Fruit fly (Drosophila melanogaster): ENCODE results near the gene Cds.

Gene Cds

dm6 chr3L:8127712-8128210 lies at the start of gene Cds, which contains the start of gene Uba2:
Gene Cds, plus strand, starts transcription at chr3L:8127762.
Gene Uba2, minus strand, starts transcription at chr3L:8127818.
- peak; percentile 82 for TF ChIP-seq CG8319 (GFP tag; optimal IDR thresholded peaks at IDR 0.05)
- peak; percentile 81 for TF ChIP-seq CG11762 (GFP tag; optimal IDR thresholded peaks at IDR 0.05; ENCODE audit: insufficient read depth)
- TF ChIP-seq fd85E (GFP tag; optimal IDR thresholded peaks at IDR 0.05) = peak; percentile 74
- TF ChIP-seq vri (GFP tag; optimal IDR thresholded peaks at IDR 0.05) = peak; percentile 85
- TF ChIP-seq Ets21C (GFP tag; optimal IDR thresholded peaks at IDR 0.05) = peak; percentile 78
- peak; percentile 94 for TF ChIP-seq CG10631 (GFP tag; optimal IDR thresholded peaks at IDR 0.05)
- peak; percentile 85 for TF ChIP-seq net (GFP tag; optimal IDR thresholded peaks at IDR 0.05)
- peak; percentile 93 for TF ChIP-seq OdsH (GFP tag; optimal IDR thresholded peaks at IDR 0.05)
- peak; percentile 96 for TF ChIP-seq svp (GFP tag)
- peak; percentile 85 for TF ChIP-seq CG1621 (tag; optimal IDR thresholded peaks at IDR 0.05)
- TF ChIP-seq spab (GFP tag; optimal IDR thresholded peaks at IDR 0.05) = no peak
- TF ChIP-seq CG3032 (tag; optimal IDR thresholded peaks at IDR 0.05) = peak; percentile 87
- peak; percentile 87 for TF ChIP-seq lz (GFP tag; optimal IDR thresholded peaks at IDR 0.05)
- TF ChIP-seq Eip93F (GFP tag; optimal IDR thresholded peaks at IDR 0.05) = peak; percentile 84
- no peak for TF ChIP-seq fkh (GFP tag; optimal IDR thresholded peaks at IDR 0.05)
- peak; percentile 66 for TF ChIP-seq Blimp-1 (GFP tag; optimal IDR thresholded peaks at IDR 0.05)
- peak; percentile 81 for TF ChIP-seq Sox102F (GFP tag; optimal IDR thresholded peaks at IDR 0.05)
- TF ChIP-seq Eip75B (GFP tag; optimal IDR thresholded peaks at IDR 0.05) = peak; percentile 82
- peak; percentile 82 for TF ChIP-seq Ets96B (tag; optimal IDR thresholded peaks at IDR 0.05)
- peak; percentile 76 for TF ChIP-seq Sox14 (GFP tag; optimal IDR thresholded peaks at IDR 0.05)
- TF ChIP-seq CG32006 (GFP tag; optimal IDR thresholded peaks at IDR 0.05) = peak; percentile 90
- peak; percentile 72 for TF ChIP-seq CG7368 (GFP tag; optimal IDR thresholded peaks at IDR 0.05)
- peak; percentile 88 for TF ChIP-seq CG34406 (GFP tag; optimal IDR thresholded peaks at IDR 0.05)
- peak; percentile 86 for TF ChIP-seq CG8632 (GFP tag; optimal IDR thresholded peaks at IDR 0.05)
- no peak for TF ChIP-seq Smox (GFP tag; optimal IDR thresholded peaks at IDR 0.05)
- TF ChIP-seq Sox15 (GFP tag; optimal IDR thresholded peaks at IDR 0.05) = peak; percentile 86
- no peak for TF ChIP-seq pdm3 (GFP tag; optimal IDR thresholded peaks at IDR 0.05)
- TF ChIP-seq CG31627 (GFP tag; optimal IDR thresholded peaks at IDR 0.05) = peak; percentile 83
- peak; percentile 79 for TF ChIP-seq CG11902 (GFP tag; optimal IDR thresholded peaks at IDR 0.05)
- TF ChIP-seq CG15336 (GFP tag; IDR thresholded peaks at IDR 0.05) = peak; percentile 86
- no peak for TF ChIP-seq Hr38 (GFP tag; optimal IDR thresholded peaks at IDR 0.05)
- peak; percentile 92 for TF ChIP-seq acj6 (GFP tag; optimal IDR thresholded peaks at IDR 0.05)
- peak; percentile 71 for TF ChIP-seq CG9139 (GFP tag; optimal IDR thresholded peaks at IDR 0.05)
- peak; percentile 91 for TF ChIP-seq achi (GFP tag; optimal IDR thresholded peaks at IDR 0.05)
- TF ChIP-seq CG10669 (GFP tag; optimal IDR thresholded peaks at IDR 0.05) = no peak
- TF ChIP-seq fd59A (GFP tag; optimal IDR thresholded peaks at IDR 0.05) = peak; percentile 35
- TF ChIP-seq Met (GFP tag; optimal IDR thresholded peaks at IDR 0.05) = no peak
- peak; percentile 67 to 82 for TF ChIP-seq salr (GFP tag; optimal IDR thresholded peaks at IDR 0.05)
- TF ChIP-seq ss (GFP tag; optimal IDR thresholded peaks at IDR 0.05) = peak in 1 of 2 experiments; percentile 85
- TF ChIP-seq cyc (GFP tag; optimal IDR thresholded peaks at IDR 0.05) = peak; percentile 86
- peak; percentile 79 for TF ChIP-seq Lpt (GFP tag; optimal IDR thresholded peaks at IDR 0.05)
- TF ChIP-seq Hr4 (GFP tag; optimal IDR thresholded peaks at IDR 0.05) = peak; percentile 90
- peak; percentile 83; the same call in 2 of the 3 replicates for TF ChIP-seq CG8119 (GFP tag; IDR thresholded peaks at IDR 0.05)
- TF ChIP-seq topi (GFP tag; optimal IDR thresholded peaks at IDR 0.05) = peak; percentile 78
- peak; percentile 81 for TF ChIP-seq dac (GFP tag; optimal IDR thresholded peaks at IDR 0.05)
- peak; percentile 84; the same call in 1 of the 2 replicates for TF ChIP-seq CG11294 (GFP tag; IDR thresholded peaks at IDR 0.05)
- peak; percentile 77 for TF ChIP-seq CG16779 (tag; optimal IDR thresholded peaks at IDR 0.05)
- TF ChIP-seq Hr39 (GFP tag; optimal IDR thresholded peaks at IDR 0.05) = peak; percentile 84
- peak; percentile 86 for TF ChIP-seq CG6163 (GFP tag; IDR thresholded peaks at IDR 0.05)
- no peak for TF ChIP-seq CG6276 (GFP tag; optimal IDR thresholded peaks at IDR 0.05)
- TF ChIP-seq esn (GFP tag; optimal IDR thresholded peaks at IDR 0.05) = peak; percentile 88
- TF ChIP-seq Eip78C (GFP tag) = peak; percentile 89
